Worm (Caenorhabditis elegans): Measurements from ENCODE around the gene C25F9.16.

C25F9.16 gene

ce11 chrV:19410663-19411062 lies 23.5 kb upstream of the C25F9.16 start, which contains the start of gene C25F9.5:
TSS of gene C25F9.5 (minus strand) at chrV:19410857.
- TF ChIP-seq mls-2 (tag; optimal IDR thresholded peaks at IDR 0.05) (no peak), nhr-237 (tag; optimal IDR thresholded peaks at IDR 0.05) (no peak), unc-62 (GFP tag; optimal IDR thresholded peaks at IDR 0.05) (no peak), cnd-1 (tag; optimal IDR thresholded peaks at IDR 0.05) (no peak), nhr-2 (tag; optimal IDR thresholded peaks at IDR 0.05) (no peak), unc-39 (tag; optimal IDR thresholded peaks at IDR 0.05) (no peak), ztf-11 (tag; optimal IDR thresholded peaks at IDR 0.05) (no peak), elt-1 (tag; optimal IDR thresholded peaks at IDR 0.05; ENCODE audit: borderline replicate concordance, insufficient read depth) (no peak), mab-5 (tag; optimal IDR thresholded peaks at IDR 0.05) (no peak), nhr-76 (tag; optimal IDR thresholded peaks at IDR 0.05) (no peak), tbx-8 (GFP tag; optimal IDR thresholded peaks at IDR 0.05) (no peak), ces-1 (GFP tag; optimal IDR thresholded peaks at IDR 0.05) (no peak), sptf-1 (tag; optimal IDR thresholded peaks at IDR 0.05) (no peak), ham-2 (GFP tag; optimal IDR thresholded peaks at IDR 0.05) (no peak), ceh-83 (GFP tag; optimal IDR thresholded peaks at IDR 0.05) (no peak)

- TF ChIP-seq zip-8 (tag; optimal IDR thresholded peaks at IDR 0.05) (no peak), snpc-4 (tag; optimal IDR thresholded peaks at IDR 0.05) (no peak), ceh-39 (tag; optimal IDR thresholded peaks at IDR 0.05) (no peak), ceh-83 (GFP tag; optimal IDR thresholded peaks at IDR 0.05) (no peak), mls-2 (tag; optimal IDR thresholded peaks at IDR 0.05) (no peak), lsy-2 (tag; optimal IDR thresholded peaks at IDR 0.05) (no peak), nhr-28 (tag; optimal IDR thresholded peaks at IDR 0.05) (no peak), flh-1 (GFP tag; optimal IDR thresholded peaks at IDR 0.05) (no peak), nhr-2 (tag; optimal IDR thresholded peaks at IDR 0.05) (no peak)
Observed at ce11 chrV:19416475-19416874, 17.7 kb upstream of the C25F9.16 start, which contains the start of the genes C25F9.4 and C25F9.9. TSS of gene C25F9.4 (minus strand) at chrV:19416575. TSS of gene C25F9.9 (plus strand) at chrV:19416611.

ce11 chrV:19417836-19418235 lies 16.4 kb upstream of the C25F9.16 start, which contains the start of gene C25F9.15:
TSS of gene C25F9.15 (plus strand) at chrV:19418136.
- no peak for TF ChIP-seq ztf-11 (tag; optimal IDR thresholded peaks at IDR 0.05)
- no peak for TF ChIP-seq hlh-1 (tag; optimal IDR thresholded peaks at IDR 0.05)
- no peak for TF ChIP-seq sem-2 (GFP tag; optimal IDR thresholded peaks at IDR 0.05)
- TF ChIP-seq elt-3 (tag; optimal IDR thresholded peaks at IDR 0.05), result no peak
- TF ChIP-seq ham-2 (GFP tag; optimal IDR thresholded peaks at IDR 0.05), result no peak
- TF ChIP-seq ceh-83 (GFP tag; optimal IDR thresholded peaks at IDR 0.05), result no peak
- no peak for TF ChIP-seq tbx-8 (GFP tag; optimal IDR thresholded peaks at IDR 0.05)
- TF ChIP-seq snpc-4 (tag; optimal IDR thresholded peaks at IDR 0.05), result no peak
- TF ChIP-seq nhr-237 (tag; optimal IDR thresholded peaks at IDR 0.05), result no peak

- TF ChIP-seq drap-1 (GFP tag; optimal IDR thresholded peaks at IDR 0.05), result no peak
- no peak for TF ChIP-seq M03D4.4 (tag; optimal IDR thresholded peaks at IDR 0.05)
- peak; percentile 99 for TF ChIP-seq zip-8 (tag; optimal IDR thresholded peaks at IDR 0.05)
Observed at ce11 chrV:19421131-19421530, 13.1 kb upstream of the C25F9.16 start, which contains the start of gene C25F9.2. TSS of gene C25F9.2 (plus strand) at chrV:19421471.

ce11 chrV:19428097-19428496 lies 6.1 kb upstream of the C25F9.16 start:
- TF ChIP-seq sem-2 (GFP tag; optimal IDR thresholded peaks at IDR 0.05), result no peak
- no peak for TF ChIP-seq flh-1 (GFP tag; optimal IDR thresholded peaks at IDR 0.05)
- no peak for TF ChIP-seq M03D4.4 (tag; optimal IDR thresholded peaks at IDR 0.05)
- no peak for TF ChIP-seq snpc-4 (tag; optimal IDR thresholded peaks at IDR 0.05)

- TF ChIP-seq elt-1 (tag; optimal IDR thresholded peaks at IDR 0.05; ENCODE audit: borderline replicate concordance, insufficient read depth), result peak; percentile 60
- no peak for TF ChIP-seq mep-1 (tag; optimal IDR thresholded peaks at IDR 0.05)
- TF ChIP-seq ham-2 (GFP tag; optimal IDR thresholded peaks at IDR 0.05), result peak; percentile 71
Observed at ce11 chrV:19428936-19429335, 5.3 kb upstream of the C25F9.16 start.

ce11 chrV:19429605-19430004 lies 4.6 kb upstream of the C25F9.16 start:
- TF ChIP-seq elt-1 (tag; optimal IDR thresholded peaks at IDR 0.05; ENCODE audit: borderline replicate concordance, insufficient read depth), result peak; percentile 98
- TF ChIP-seq ztf-11 (tag; optimal IDR thresholded peaks at IDR 0.05), result no peak
- TF ChIP-seq drap-1 (GFP tag; optimal IDR thresholded peaks at IDR 0.05), result no peak
- TF ChIP-seq lin-13 (tag; optimal IDR thresholded peaks at IDR 0.05), result no peak
- peak; percentile 94 for TF ChIP-seq ham-2 (GFP tag; optimal IDR thresholded peaks at IDR 0.05)
